Worm (Caenorhabditis elegans) whole organism, midembryonic: ENCODE measurements around the gene T19D12.6.

ENCODE experiments used
- T22C8.4 ChIP-seq: fragments of 200-800 bp; sonication (Bioruptor generic); IDR thresholded peaks from 2 replicates; pipeline ENCODE4 v1.3.6; 2022; ENCODE audit warnings: missing genetic modification characterization, missing compliant biosample characterization
- flt-1 ChIP-seq: fragments of 200-800 bp; sonication (Bioruptor generic); IDR thresholded peaks from 2 replicates; pipeline ENCODE4 v1.3.6; 2022; ENCODE audit warnings: missing genetic modification characterization, missing compliant biosample characterization
- klf-2 ChIP-seq: fragments of 200-800 bp; sonication (Bioruptor generic); conservative IDR thresholded peaks from 2 replicates; pipeline ENCODE4 v1.3.6; 2022; ENCODE audit warnings: missing genetic modification reagents, missing genetic modification characterization, missing compliant biosample characterization
- ref-1 ChIP-seq: fragments of 200-800 bp; sonication (Bioruptor generic); conservative IDR thresholded peaks from 2 replicates; pipeline ENCODE4 v1.3.6; 2022; ENCODE audit warnings: missing genetic modification reagents, missing genetic modification characterization, missing compliant biosample characterization
- tab-1 ChIP-seq: fragments of 200-800 bp; sonication (Bioruptor generic); IDR thresholded peaks from 2 replicates; pipeline ENCODE4 v1.3.6; 2022; ENCODE audit warnings: missing genetic modification characterization, missing compliant biosample characterization
- ztf-23 ChIP-seq: fragments of 200-800 bp; sonication (Bioruptor generic); IDR thresholded peaks from 2 replicates; pipeline ENCODE4 v1.3.6; 2022; ENCODE audit warnings: missing genetic modification reagents, missing genetic modification characterization, missing compliant biosample characterization
- ztf-29 ChIP-seq: fragments of 200-800 bp; sonication (Bioruptor generic); IDR thresholded peaks from 2 replicates; pipeline ENCODE4 v1.3.6; 2022; ENCODE audit warnings: missing genetic modification reagents, missing genetic modification characterization, missing compliant biosample characterization

ce11 chrII:6612544-6612943 is 30.4 kb downstream of the T19D12.6 start:
- no peak for TF ChIP-seq flt-1 (GFP tag; lab: Robert Waterston, UW)
- no peak for TF ChIP-seq T22C8.4
- no peak for TF ChIP-seq ztf-29 (GFP tag; lab: Robert Waterston, UW)
- TF ChIP-seq tab-1 (GFP tag; lab: Robert Waterston, UW) = no peak
- no peak for TF ChIP-seq klf-2 (GFP tag; lab: Robert Waterston, UW)
- no peak for TF ChIP-seq ref-1 (GFP tag; lab: Robert Waterston, UW)
- no peak for TF ChIP-seq ztf-23 (GFP tag; lab: Robert Waterston, UW)
